Worm (Caenorhabditis elegans) whole organism, L2 larva: ENCODE results near the gene F54B3.4.
A peak's percentile ranks its signal among the peaks of the same experiment; 100 is the strongest.

Source experiments
- F13H6.1 ChIP-seq: sonication (generic microtip); optimal IDR thresholded peaks from 2 replicates; lab custom pipeline; 2016; ENCODE audit warnings: missing genetic modification characterization, missing compliant biosample characterization
- R02D3.7 ChIP-seq: fragments of 150-350 bp; optimal IDR thresholded peaks from 2 replicates; lab custom pipeline; 2014; ENCODE audit warnings: missing biosample characterization, missing genetic modification characterization
- Y55F3AM.14 ChIP-seq: fragments of 200-800 bp; sonication (Bioruptor generic); optimal IDR thresholded peaks from 2 replicates; lab custom pipeline; 2018; ENCODE audit warnings: mild to moderate bottlenecking, missing genetic modification characterization, missing compliant biosample characterization
- ZK546.5 ChIP-seq: sonication (generic microtip); optimal IDR thresholded peaks from 2 replicates; lab custom pipeline; 2017; ENCODE audit warnings: missing biosample characterization, missing genetic modification characterization
- alr-1 ChIP-seq: fragments of 150-350 bp; optimal IDR thresholded peaks from 2 replicates; lab custom pipeline; 2014; ENCODE audit warnings: missing biosample characterization, missing genetic modification characterization
- aly-2 ChIP-seq: fragments of 150-350 bp; optimal IDR thresholded peaks from 2 replicates; lab custom pipeline; 2014; ENCODE audit warnings: missing biosample characterization, missing genetic modification characterization
- ama-1 ChIP-seq: fragments of 150-350 bp; optimal IDR thresholded peaks from 2 replicates; lab custom pipeline; 2018; ENCODE audit warnings: inconsistent platforms
- blmp-1 ChIP-seq: sonication (generic microtip); optimal IDR thresholded peaks from 2 replicates; lab custom pipeline; 2017; ENCODE audit warnings: missing genetic modification characterization, mild to moderate bottlenecking, missing compliant biosample characterization, antibody characterized with exemption, moderate library complexity; ENCODE audit not compliant: insufficient read depth
- ceh-16 ChIP-seq: fragments of 150-350 bp; optimal IDR thresholded peaks from 2 replicates; lab custom pipeline; 2014; ENCODE audit warnings: missing biosample characterization, missing genetic modification characterization
- ceh-82 ChIP-seq: fragments of 150-350 bp; optimal IDR thresholded peaks from 2 replicates; lab custom pipeline; 2014; ENCODE audit warnings: missing biosample characterization, missing genetic modification characterization
- crh-2 ChIP-seq: sonication (generic microtip); optimal IDR thresholded peaks from 2 replicates; lab custom pipeline; 2017; ENCODE audit warnings: missing biosample characterization, missing genetic modification characterization
- dmd-4 ChIP-seq: sonication (generic microtip); optimal IDR thresholded peaks from 2 replicates; lab custom pipeline; 2017; ENCODE audit warnings: missing biosample characterization, missing genetic modification characterization
- egl-27 ChIP-seq: sonication (generic microtip); optimal IDR thresholded peaks from 3 replicates; lab custom pipeline; 2017; ENCODE audit warnings: missing biosample characterization, missing genetic modification reagents, missing genetic modification characterization
- elt-1 ChIP-seq: fragments of 150-350 bp; optimal IDR thresholded peaks from 2 replicates; lab custom pipeline; 2014; ENCODE audit warnings: missing biosample characterization, missing genetic modification characterization
- elt-3 ChIP-seq: sonication (generic microtip); optimal IDR thresholded peaks from 2 replicates; lab custom pipeline; 2017; ENCODE audit warnings: missing biosample characterization, missing genetic modification characterization
- fos-1 ChIP-seq: fragments of 150-350 bp; optimal IDR thresholded peaks from 2 replicates; lab custom pipeline; 2014; ENCODE audit warnings: missing biosample characterization, missing genetic modification characterization
- gmeb-1 ChIP-seq: fragments of 150-350 bp; optimal IDR thresholded peaks from 2 replicates; lab custom pipeline; 2014; ENCODE audit warnings: missing biosample characterization, missing genetic modification characterization
- lin-11 ChIP-seq: fragments of 150-350 bp; sonication (generic microtip); optimal IDR thresholded peaks from 2 replicates; lab custom pipeline; 2014; ENCODE audit warnings: missing biosample characterization, missing genetic modification characterization, inconsistent platforms, mixed read lengths
- lin-13 ChIP-seq: fragments of 150-350 bp; optimal IDR thresholded peaks from 2 replicates; lab custom pipeline; 2014; ENCODE audit warnings: missing biosample characterization, missing genetic modification reagents, missing genetic modification characterization
- lin-39 ChIP-seq: fragments of 150-350 bp; optimal IDR thresholded peaks from 2 replicates; lab custom pipeline; 2014; ENCODE audit warnings: missing biosample characterization, missing genetic modification reagents, missing genetic modification characterization
- lsy-2 ChIP-seq, 2 experiments: fragments of 150-350 bp in 1 of 2; sonication (generic microtip) in 1 of 2; optimal IDR thresholded peaks; 2 replicates each; lab custom pipeline; 2014 to 2017; ENCODE audit warnings: missing biosample characterization in 2 of 2, missing genetic modification characterization in 2 of 2
- mab-5 ChIP-seq: fragments of 150-350 bp; optimal IDR thresholded peaks from 2 replicates; lab custom pipeline; 2014; ENCODE audit warnings: missing biosample characterization, missing genetic modification characterization
- mbf-1 ChIP-seq: sonication (generic microtip); optimal IDR thresholded peaks from 2 replicates; lab custom pipeline; 2017; ENCODE audit warnings: missing biosample characterization, missing genetic modification characterization
- mdl-1 ChIP-seq, 2 experiments: fragments of 150-350 bp in 1 of 2; sonication (generic microtip) in 1 of 2; optimal IDR thresholded peaks; 2 replicates each; lab custom pipeline; 2017; ENCODE audit warnings: missing biosample characterization in 2 of 2, missing genetic modification characterization in 2 of 2
- nhr-10 ChIP-seq: sonication (generic microtip); optimal IDR thresholded peaks from 2 replicates; lab custom pipeline; 2017; ENCODE audit warnings: missing biosample characterization, missing genetic modification characterization
- nhr-11 ChIP-seq: fragments of 150-350 bp; optimal IDR thresholded peaks from 2 replicates; lab custom pipeline; 2014; ENCODE audit warnings: missing biosample characterization, missing genetic modification characterization
- nhr-12 ChIP-seq: fragments of 150-350 bp; optimal IDR thresholded peaks from 2 replicates; lab custom pipeline; 2014; ENCODE audit warnings: missing biosample characterization, missing genetic modification characterization
- nhr-129 ChIP-seq: fragments of 150-350 bp; optimal IDR thresholded peaks from 2 replicates; lab custom pipeline; 2014; ENCODE audit warnings: missing biosample characterization, missing genetic modification characterization
- nhr-21 ChIP-seq: fragments of 150-350 bp; optimal IDR thresholded peaks from 2 replicates; lab custom pipeline; 2014; ENCODE audit warnings: missing biosample characterization, missing genetic modification characterization
- nhr-23 ChIP-seq: fragments of 150-350 bp; optimal IDR thresholded peaks from 2 replicates; lab custom pipeline; 2014; ENCODE audit warnings: missing biosample characterization, missing genetic modification reagents, missing genetic modification characterization
- nhr-6 ChIP-seq: fragments of 150-350 bp; optimal IDR thresholded peaks from 2 replicates; lab custom pipeline; 2014; ENCODE audit warnings: missing biosample characterization, missing genetic modification characterization
- nhr-77 ChIP-seq: fragments of 150-350 bp; optimal IDR thresholded peaks from 2 replicates; lab custom pipeline; 2014; ENCODE audit warnings: missing biosample characterization, missing genetic modification characterization
- peb-1 ChIP-seq: fragments of 150-350 bp; optimal IDR thresholded peaks from 2 replicates; lab custom pipeline; 2014; ENCODE audit warnings: missing biosample characterization, missing genetic modification characterization
- sem-4 ChIP-seq: fragments of 150-350 bp; optimal IDR thresholded peaks from 2 replicates; lab custom pipeline; 2014; ENCODE audit warnings: missing biosample characterization, missing genetic modification reagents, missing genetic modification characterization
- skn-1 ChIP-seq: sonication (generic microtip); optimal IDR thresholded peaks from 2 replicates; lab custom pipeline; 2017; ENCODE audit warnings: missing biosample characterization, missing genetic modification characterization
- sma-3 ChIP-seq: sonication (generic microtip); optimal IDR thresholded peaks from 2 replicates; lab custom pipeline; 2016; ENCODE audit warnings: missing genetic modification reagents, missing genetic modification characterization, missing compliant biosample characterization
- sma-9 ChIP-seq, 2 experiments: fragments of 150-350 bp in 1 of 2; sonication (generic microtip) in 1 of 2; optimal IDR thresholded peaks; 2 replicates each; lab custom pipeline; 2014 to 2016; ENCODE audit warnings: missing genetic modification characterization in 2 of 2, mild to moderate bottlenecking in 1 of 2, missing biosample characterization in 1 of 2, missing compliant biosample characterization in 1 of 2, missing genetic modification reagents in 1 of 2, moderate library complexity in 1 of 2
- snpc-4 ChIP-seq: fragments of 150-350 bp; optimal IDR thresholded peaks from 2 replicates; lab custom pipeline; 2014; ENCODE audit warnings: missing biosample characterization, missing genetic modification characterization
- unc-39 ChIP-seq: fragments of 150-350 bp; optimal IDR thresholded peaks from 2 replicates; lab custom pipeline; 2014; ENCODE audit warnings: missing biosample characterization, missing genetic modification characterization
- unc-55 ChIP-seq: fragments of 150-350 bp; sonication (generic microtip); optimal IDR thresholded peaks from 3 replicates; lab custom pipeline; 2014; ENCODE audit warnings: missing biosample characterization, missing genetic modification reagents, missing genetic modification characterization
- unc-62 ChIP-seq: fragments of 150-350 bp; optimal IDR thresholded peaks from 2 replicates; lab custom pipeline; 2014; ENCODE audit warnings: missing biosample characterization, missing genetic modification reagents, missing genetic modification characterization
- zag-1 ChIP-seq: fragments of 150-350 bp; optimal IDR thresholded peaks from 2 replicates; lab custom pipeline; 2014; ENCODE audit warnings: missing biosample characterization, missing genetic modification characterization
- ztf-1 ChIP-seq: fragments of 200-800 bp; sonication (Bioruptor generic); conservative IDR thresholded peaks from 2 replicates; pipeline ENCODE4 v1.3.6; 2022; ENCODE audit warnings: missing genetic modification characterization, missing compliant biosample characterization
- ztf-11 ChIP-seq: sonication (generic microtip); optimal IDR thresholded peaks from 2 replicates; lab custom pipeline; 2017; ENCODE audit warnings: missing biosample characterization, missing genetic modification characterization
- ztf-4 ChIP-seq: fragments of 150-350 bp; optimal IDR thresholded peaks from 2 replicates; lab custom pipeline; 2014; ENCODE audit warnings: missing biosample characterization, missing genetic modification characterization

Gene F54B3.4

DNA sequence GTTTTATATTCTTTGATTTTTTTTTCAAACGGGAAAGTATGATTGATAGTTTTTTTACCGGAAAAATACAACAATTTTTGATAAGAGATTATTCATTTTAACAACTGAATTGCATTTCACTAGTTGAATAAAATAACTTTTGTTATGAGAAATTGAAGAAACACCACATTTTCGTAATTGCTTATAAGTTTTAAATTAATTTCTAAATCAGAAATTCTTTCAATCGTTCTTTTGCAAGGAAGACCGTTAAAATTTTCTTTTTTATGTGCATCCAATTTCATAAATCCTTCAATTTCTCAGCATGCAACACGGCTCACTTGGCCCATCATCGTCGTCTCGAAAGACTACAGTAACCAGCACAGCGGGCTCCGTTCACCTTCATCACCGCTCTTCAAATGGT, 48.4 kb downstream of the F54B3.4 start, which contains the start of gene plc-3:
Gene plc-3, plus strand, starts transcription at position 301 of the 400 bp plus-strand sequence.
- TF ChIP-seq R02D3.7 (tag; lab: Kevin White, UChicago) = no peak
- TF ChIP-seq aly-2 (tag; lab: Kevin White, UChicago) = no peak
- TF ChIP-seq nhr-12 = no peak
- TF ChIP-seq fos-1 (tag; lab: Kevin White, UChicago) = no peak
- no peak for TF ChIP-seq gmeb-1 (tag; lab: Kevin White, UChicago)

DNA sequence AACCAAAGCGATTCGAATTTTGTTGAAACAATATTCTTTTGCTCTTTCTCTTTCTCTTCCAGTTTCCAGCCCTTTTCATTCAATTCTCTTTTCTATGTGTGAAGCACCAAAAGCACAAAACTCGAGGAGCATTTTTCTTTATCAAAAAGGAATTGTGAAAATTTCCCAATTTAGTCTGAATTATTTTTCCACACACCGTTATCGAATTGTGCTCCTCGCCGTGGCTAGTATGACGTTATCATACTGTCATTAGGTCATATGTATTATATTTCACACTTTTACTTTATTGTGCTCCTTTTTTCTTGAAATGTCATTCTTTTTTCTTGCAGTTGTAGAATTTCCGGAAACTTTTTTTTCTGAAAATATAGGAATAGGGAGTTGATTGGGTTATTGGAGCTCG, 49.4 kb downstream of the F54B3.4 start:
- TF ChIP-seq fos-1 (tag; lab: Kevin White, UChicago) = peak; percentile 94
- TF ChIP-seq nhr-12 = no peak
- no peak for TF ChIP-seq mbf-1 (tag; lab: Kevin White, UChicago)
- TF ChIP-seq R02D3.7 (tag; lab: Kevin White, UChicago) = no peak
- TF ChIP-seq F13H6.1 (tag; lab: Kevin White, UChicago) = no peak
- TF ChIP-seq nhr-11 (tag; lab: Kevin White, UChicago) = no peak
- no peak for TF ChIP-seq lin-39
- no peak for TF ChIP-seq ceh-82 (tag; lab: Kevin White, UChicago)
- no peak for TF ChIP-seq sma-3 (GFP tag; lab: Kevin White, UChicago)
- no peak for TF ChIP-seq lsy-2 (tag; optimal IDR thresholded peaks at IDR 0.05; lab: Kevin White, UChicago)
- no peak for TF ChIP-seq aly-2 (tag; lab: Kevin White, UChicago)
- no peak for TF ChIP-seq alr-1 (tag; lab: Kevin White, UChicago)
- TF ChIP-seq ztf-1 (GFP tag; lab: Robert Waterston, UW) = no peak
- TF ChIP-seq blmp-1 (tag; lab: Kevin White, UChicago) = no peak
- no peak for TF ChIP-seq unc-39 (tag; lab: Kevin White, UChicago)
- TF ChIP-seq Y55F3AM.14 = no peak
- TF ChIP-seq lin-13 = no peak
- no peak for TF ChIP-seq nhr-129 (tag; lab: Kevin White, UChicago)
- TF ChIP-seq ZK546.5 (tag; lab: Kevin White, UChicago) = no peak
- TF ChIP-seq elt-1 (tag; lab: Kevin White, UChicago) = no peak
- TF ChIP-seq ama-1 (lab: Kevin White, UChicago) = no peak
- peak; percentile 45 for TF ChIP-seq sma-9 (GFP tag; optimal IDR thresholded peaks at IDR 0.05; lab: Kevin White, UChicago)
- TF ChIP-seq sma-9 (tag; optimal IDR thresholded peaks at IDR 0.05; lab: Kevin White, UChicago) = no peak
- TF ChIP-seq nhr-23 = no peak
- TF ChIP-seq crh-2 (tag; lab: Kevin White, UChicago) = peak; percentile 33
- no peak for TF ChIP-seq ceh-16
- no peak for TF ChIP-seq unc-55 (GFP tag; lab: Kevin White, UChicago)
- TF ChIP-seq unc-62 (GFP tag; lab: Kevin White, UChicago) = no peak
- no peak for TF ChIP-seq zag-1 (tag; lab: Kevin White, UChicago)
- TF ChIP-seq skn-1 (tag; lab: Kevin White, UChicago) = peak; percentile 65
- TF ChIP-seq peb-1 (tag; lab: Kevin White, UChicago) = no peak
- TF ChIP-seq nhr-77 (tag; lab: Kevin White, UChicago) = no peak
- TF ChIP-seq sem-4 (tag; lab: Kevin White, UChicago) = no peak
- TF ChIP-seq gmeb-1 (tag; lab: Kevin White, UChicago) = peak; percentile 11
- TF ChIP-seq mab-5 = no peak
- no peak for TF ChIP-seq egl-27 (tag; lab: Kevin White, UChicago)
- TF ChIP-seq snpc-4 = no peak
- no peak for TF ChIP-seq mdl-1 (tag; optimal IDR thresholded peaks at IDR 0.05; lab: Kevin White, UChicago)
- TF ChIP-seq ztf-11 (tag; lab: Kevin White, UChicago) = no peak
- TF ChIP-seq nhr-6 (tag; lab: Kevin White, UChicago) = no peak
- no peak for TF ChIP-seq dmd-4 (tag; lab: Kevin White, UChicago)
- no peak for TF ChIP-seq nhr-21 (tag; lab: Kevin White, UChicago)
- TF ChIP-seq ztf-4 (tag; lab: Kevin White, UChicago) = no peak
- TF ChIP-seq nhr-10 (tag; lab: Kevin White, UChicago) = no peak
- TF ChIP-seq elt-3 (tag; lab: Kevin White, UChicago) = no peak
- no peak for TF ChIP-seq lin-11 (tag; lab: Kevin White, UChicago)
